Worm (Caenorhabditis elegans) whole organism, L1 larva: ENCODE measurements around the gene ugt-17.

Experiments used
- ceh-82 ChIP-seq, 3 experiments: fragments of 150-350 bp in 1 of 3; sonication (generic microtip) in 2 of 3; optimal IDR thresholded peaks; 2 replicates each; lab custom pipeline; 2014 to 2017; ENCODE audit warnings: missing biosample characterization in 3 of 3, missing genetic modification characterization in 3 of 3
- dsc-1 ChIP-seq: sonication (generic microtip); optimal IDR thresholded peaks from 2 replicates; lab custom pipeline; 2016; ENCODE audit warnings: mild to moderate bottlenecking, missing genetic modification characterization, missing compliant biosample characterization
- fos-1 ChIP-seq: fragments of 150-350 bp; optimal IDR thresholded peaks from 2 replicates; lab custom pipeline; 2014; ENCODE audit warnings: missing biosample characterization, missing genetic modification characterization
- lin-13 ChIP-seq: fragments of 150-350 bp; optimal IDR thresholded peaks from 2 replicates; lab custom pipeline; 2014; ENCODE audit warnings: missing biosample characterization, missing genetic modification reagents, missing genetic modification characterization
- lin-39 ChIP-seq: fragments of 150-350 bp; optimal IDR thresholded peaks from 2 replicates; lab custom pipeline; 2014; ENCODE audit warnings: missing biosample characterization, missing genetic modification reagents, missing genetic modification characterization
- lir-3 ChIP-seq: sonication (generic microtip); optimal IDR thresholded peaks from 2 replicates; lab custom pipeline; 2016; ENCODE audit warnings: mild to moderate bottlenecking, missing genetic modification characterization, moderate library complexity, missing compliant biosample characterization; ENCODE audit not compliant: poor library complexity
- mep-1 ChIP-seq: fragments of 150-350 bp; optimal IDR thresholded peaks from 2 replicates; lab custom pipeline; 2014; ENCODE audit warnings: missing biosample characterization, missing genetic modification characterization
- nhr-11 ChIP-seq: fragments of 150-350 bp; optimal IDR thresholded peaks from 2 replicates; lab custom pipeline; 2014; ENCODE audit warnings: missing biosample characterization, missing genetic modification characterization
- nhr-19 ChIP-seq: fragments of 200-800 bp; sonication (Bioruptor generic); conservative IDR thresholded peaks from 2 replicates; pipeline ENCODE4 v1.3.6; 2022; ENCODE audit warnings: missing genetic modification characterization, missing compliant biosample characterization
- nhr-237 ChIP-seq: fragments of 150-350 bp; optimal IDR thresholded peaks from 2 replicates; lab custom pipeline; 2014; ENCODE audit warnings: missing biosample characterization, missing genetic modification characterization
- nhr-28 ChIP-seq: fragments of 150-350 bp; optimal IDR thresholded peaks from 2 replicates; lab custom pipeline; 2014; ENCODE audit warnings: missing biosample characterization, missing genetic modification characterization
- nhr-90 ChIP-seq: sonication (generic microtip); optimal IDR thresholded peaks from 2 replicates; lab custom pipeline; 2016; ENCODE audit warnings: mild to moderate bottlenecking, missing genetic modification characterization, missing compliant biosample characterization; ENCODE audit not compliant: poor library complexity
- unc-62 ChIP-seq: fragments of 150-350 bp; optimal IDR thresholded peaks from 2 replicates; lab custom pipeline; 2014; ENCODE audit warnings: missing biosample characterization, missing genetic modification reagents, missing genetic modification characterization
- ztf-11 ChIP-seq, 2 experiments: sonication (generic microtip); optimal IDR thresholded peaks; 2 replicates each; lab custom pipeline; 2016 to 2017; ENCODE audit warnings: missing genetic modification characterization in 2 of 2, missing biosample characterization in 1 of 2, missing compliant biosample characterization in 1 of 2

DNA sequence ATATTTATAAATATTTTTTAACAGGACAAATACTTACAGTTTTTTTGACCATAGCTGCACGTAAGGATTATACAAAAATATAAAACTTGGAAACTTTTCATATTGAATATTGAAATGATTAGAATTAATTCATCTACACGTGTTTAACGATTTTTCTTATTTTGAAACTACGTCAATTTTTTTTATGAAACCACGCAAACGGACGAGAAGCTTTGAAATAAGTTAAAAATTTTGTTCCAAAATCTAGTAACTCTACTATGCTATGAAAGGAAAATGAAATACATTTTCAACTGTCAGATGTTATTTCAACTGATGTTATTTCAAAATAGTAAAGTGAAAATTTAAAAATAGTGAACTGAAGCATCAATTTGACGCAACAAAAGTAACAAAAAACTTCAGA is 31.0 kb downstream of the ugt-17 start, which contains the start of gene F57A8.6:
- TF ChIP-seq lir-3 (tag; lab: Kevin White, UChicago) (no peak), nhr-90 (tag; lab: Kevin White, UChicago) (no peak), nhr-237 (tag; lab: Kevin White, UChicago) (no peak), fos-1 (tag; lab: Kevin White, UChicago) (no peak), lin-39 (tag; lab: Kevin White, UChicago) (no peak), nhr-11 (no peak), ztf-11 (tag; optimal IDR thresholded peaks at IDR 0.05; lab: Kevin White, UChicago) (no peak), unc-62 (GFP tag; lab: Kevin White, UChicago) (no peak), lin-13 (no peak), mep-1 (no peak), nhr-28 (tag; lab: Kevin White, UChicago) (no peak), nhr-19 (GFP tag; lab: Robert Waterston, UW) (no peak), ceh-82 (tag; optimal IDR thresholded peaks at IDR 0.05; lab: Kevin White, UChicago) (no peak), dsc-1 (tag; lab: Kevin White, UChicago) (no peak)
